Fruit fly (Drosophila melanogaster) S2 (cell line): Measurements from ENCODE around the gene Atac3.

Source experiments
- CG8478 ChIP-seq: fragments of >200 bp; optimal IDR thresholded peaks from 2 replicates; lab custom pipeline; 2018
- CTCF ChIP-seq, 2 experiments: fragments of >200 bp; optimal IDR thresholded peaks; 2 replicates each; lab custom pipeline; 2018

dm6 chr3L:339072-339471, 11.3 kb upstream of the Atac3 start:
- TF ChIP-seq CG8478 (no peak), CTCF (optimal IDR thresholded peaks at IDR 0.05; lab: Kevin White, UChicago) (no peak)
